Worm (Caenorhabditis elegans) whole organism, early embryonic: Measurements from ENCODE around the gene spp-24.
A peak's percentile ranks its signal among the peaks of the same experiment; 100 is the strongest.

ENCODE experiments used
- B0310.2 ChIP-seq: sonication (generic microtip); optimal IDR thresholded peaks from 2 replicates; lab custom pipeline; 2016; ENCODE audit warnings: mild to moderate bottlenecking, missing genetic modification characterization, missing compliant biosample characterization
- F13C5.2 ChIP-seq: sonication (generic microtip); optimal IDR thresholded peaks from 2 replicates; lab custom pipeline; 2017; ENCODE audit warnings: mild to moderate bottlenecking, missing genetic modification characterization, inconsistent platforms, missing compliant biosample characterization
- aly-1 ChIP-seq: sonication (generic microtip); optimal IDR thresholded peaks from 2 replicates; lab custom pipeline; 2016; ENCODE audit warnings: missing genetic modification characterization, missing compliant biosample characterization
- ama-1 ChIP-seq: fragments of 150-350 bp; optimal IDR thresholded peaks from 2 replicates; lab custom pipeline; 2014
- ceh-13 ChIP-seq: fragments of 200-800 bp; sonication (Bioruptor generic); optimal IDR thresholded peaks from 2 replicates; lab custom pipeline; 2018; ENCODE audit warnings: mild to moderate bottlenecking, missing genetic modification characterization, missing compliant biosample characterization
- ceh-36 ChIP-seq: sonication (generic microtip); optimal IDR thresholded peaks from 2 replicates; lab custom pipeline; 2016; ENCODE audit warnings: missing genetic modification characterization, inconsistent platforms, missing compliant biosample characterization
- ets-7 ChIP-seq: sonication (generic microtip); optimal IDR thresholded peaks from 2 replicates; lab custom pipeline; 2016; ENCODE audit warnings: missing genotype, missing genetic modification characterization, missing compliant biosample characterization
- flt-1 ChIP-seq: fragments of 200-800 bp; sonication (Bioruptor generic); IDR thresholded peaks from 2 replicates; pipeline ENCODE4 v1.3.6; 2022; ENCODE audit warnings: missing genetic modification characterization, missing compliant biosample characterization
- hmbx-1 ChIP-seq: sonication (generic microtip); optimal IDR thresholded peaks from 2 replicates; lab custom pipeline; 2016; ENCODE audit warnings: mild to moderate bottlenecking, missing genetic modification characterization, missing compliant biosample characterization
- hmg-4 ChIP-seq: fragments of 200-800 bp; sonication (Bioruptor generic); optimal IDR thresholded peaks from 2 replicates; lab custom pipeline; 2018; ENCODE audit warnings: mild to moderate bottlenecking, missing genetic modification characterization, missing compliant biosample characterization
- hnd-1 ChIP-seq: sonication (generic microtip); optimal IDR thresholded peaks from 2 replicates; lab custom pipeline; 2016; ENCODE audit warnings: missing genetic modification characterization, missing compliant biosample characterization
- pes-1 ChIP-seq: fragments of 200-800 bp; sonication (Bioruptor generic); IDR thresholded peaks from 2 replicates; pipeline ENCODE4 v1.3.6; 2022; ENCODE audit warnings: missing genetic modification reagents, missing genetic modification characterization, missing compliant biosample characterization
- scrt-1 ChIP-seq: fragments of 200-800 bp; sonication (Bioruptor generic); IDR thresholded peaks from 2 replicates; pipeline ENCODE4 v1.3.6; 2022; ENCODE audit warnings: missing genetic modification characterization, missing compliant biosample characterization
- sea-1 ChIP-seq: fragments of 200-800 bp; sonication (Bioruptor generic); conservative IDR thresholded peaks from 2 replicates; pipeline ENCODE4 v1.3.6; 2022; ENCODE audit warnings: missing genetic modification characterization, missing compliant biosample characterization
- tbx-11 ChIP-seq: fragments of 200-800 bp; sonication (Bioruptor generic); IDR thresholded peaks from 2 replicates; pipeline ENCODE4 v1.3.6; 2022; ENCODE audit warnings: missing genetic modification characterization, missing compliant biosample characterization
- tbx-37 ChIP-seq: fragments of 200-800 bp; sonication (Bioruptor generic); conservative IDR thresholded peaks from 2 replicates; pipeline ENCODE4 v1.3.6; 2022; ENCODE audit warnings: missing genetic modification reagents, missing genetic modification characterization, missing compliant biosample characterization
- tra-4 ChIP-seq: sonication (generic microtip); optimal IDR thresholded peaks from 2 replicates; lab custom pipeline; 2017; ENCODE audit warnings: missing genetic modification characterization, missing compliant biosample characterization

Gene spp-24

ce11 chrII:60049-60448 is 20.7 kb upstream of the spp-24 start:
- no peak for TF ChIP-seq tbx-11 (GFP tag; lab: Robert Waterston, UW)

ce11 chrII:57873-58272 is 18.5 kb upstream of the spp-24 start:
- TF ChIP-seq hmbx-1 (tag; lab: Kevin White, UChicago) (no peak), tbx-11 (GFP tag; lab: Robert Waterston, UW) (no peak), scrt-1 (GFP tag; lab: Robert Waterston, UW) (no peak), tra-4 (tag; lab: Kevin White, UChicago) (no peak), ets-7 (tag; lab: Kevin White, UChicago) (no peak), ceh-36 (no peak), pes-1 (no peak), F13C5.2 (no peak), hnd-1 (no peak), flt-1 (GFP tag; lab: Robert Waterston, UW) (no peak), aly-1 (tag; lab: Kevin White, UChicago) (no peak), B0310.2 (tag; lab: Kevin White, UChicago) (no peak), tbx-37 (no peak), sea-1 (GFP tag; lab: Robert Waterston, UW) (no peak), hmg-4 (GFP tag; lab: Kevin White, UChicago) (no peak), ceh-13 (GFP tag; lab: Kevin White, UChicago) (no peak), ama-1 (lab: Kevin White, UChicago) (no peak)

ce11 chrII:57370-57769 is 18.0 kb upstream of the spp-24 start, which contains the start of gene ascc-1:
TSS of gene ascc-1 (plus strand) at chrII:57670.
- no peak for TF ChIP-seq pes-1
- no peak for TF ChIP-seq ceh-36
- no peak for TF ChIP-seq tra-4 (tag; lab: Kevin White, UChicago)
- TF ChIP-seq scrt-1 (GFP tag; lab: Robert Waterston, UW), result no peak
- TF ChIP-seq ceh-13 (GFP tag; lab: Kevin White, UChicago), result no peak
- TF ChIP-seq F13C5.2, result no peak

ce11 chrII:55204-55603 is 15.9 kb upstream of the spp-24 start, which contains the start of gene tre-5:
TSS of gene tre-5 (minus strand) at chrII:55304.
- TF ChIP-seq ceh-36, result no peak

ce11 chrII:51352-51751 is 12.0 kb upstream of the spp-24 start, which contains the start of gene sptl-1:
TSS of gene sptl-1 (plus strand) at chrII:51652.
- no peak for TF ChIP-seq ama-1 (lab: Kevin White, UChicago)
- TF ChIP-seq tbx-37, result no peak
- no peak for TF ChIP-seq pes-1
- TF ChIP-seq sea-1 (GFP tag; lab: Robert Waterston, UW), result no peak
- TF ChIP-seq flt-1 (GFP tag; lab: Robert Waterston, UW), result no peak

- TF ChIP-seq hmbx-1 (tag; lab: Kevin White, UChicago) (peak; percentile 37), ets-7 (tag; lab: Kevin White, UChicago) (no peak)
These were observed 11.5 kb upstream of the spp-24 start for ce11 chrII:50862-51261.

ce11 chrII:47280-47679 is 7.9 kb upstream of the spp-24 start, which contains the start of gene C23H3.5:
TSS of gene C23H3.5 (plus strand) at chrII:47580.
- no peak for TF ChIP-seq tbx-11 (GFP tag; lab: Robert Waterston, UW)
- no peak for TF ChIP-seq hmg-4 (GFP tag; lab: Kevin White, UChicago)
- TF ChIP-seq sea-1 (GFP tag; lab: Robert Waterston, UW), result no peak
- TF ChIP-seq scrt-1 (GFP tag; lab: Robert Waterston, UW), result no peak
- TF ChIP-seq B0310.2 (tag; lab: Kevin White, UChicago), result no peak
- no peak for TF ChIP-seq ama-1 (lab: Kevin White, UChicago)
- TF ChIP-seq aly-1 (tag; lab: Kevin White, UChicago), result no peak
- TF ChIP-seq pes-1, result no peak
- TF ChIP-seq F13C5.2, result no peak
- TF ChIP-seq flt-1 (GFP tag; lab: Robert Waterston, UW), result no peak
- TF ChIP-seq ceh-36, result no peak
- TF ChIP-seq ets-7 (tag; lab: Kevin White, UChicago), result no peak
- TF ChIP-seq tbx-37, result no peak
- no peak for TF ChIP-seq ceh-13 (GFP tag; lab: Kevin White, UChicago)
- no peak for TF ChIP-seq hmbx-1 (tag; lab: Kevin White, UChicago)
- TF ChIP-seq tra-4 (tag; lab: Kevin White, UChicago), result no peak
- TF ChIP-seq hnd-1, result no peak

ce11 chrII:46116-46515 is 6.8 kb upstream of the spp-24 start, which contains the start of gene rpt-4:
TSS of gene rpt-4 (minus strand) at chrII:46216.
- TF ChIP-seq F13C5.2 (no peak), tra-4 (tag; lab: Kevin White, UChicago) (no peak), sea-1 (GFP tag; lab: Robert Waterston, UW) (no peak), ceh-36 (no peak), tbx-37 (no peak), pes-1 (no peak), ceh-13 (GFP tag; lab: Kevin White, UChicago) (no peak), hmbx-1 (tag; lab: Kevin White, UChicago) (no peak), tbx-11 (GFP tag; lab: Robert Waterston, UW) (no peak), aly-1 (tag; lab: Kevin White, UChicago) (no peak), ama-1 (lab: Kevin White, UChicago) (no peak), scrt-1 (GFP tag; lab: Robert Waterston, UW) (no peak), B0310.2 (tag; lab: Kevin White, UChicago) (no peak)

- TF ChIP-seq aly-1 (tag; lab: Kevin White, UChicago) (no peak), F13C5.2 (no peak), hnd-1 (no peak), ets-7 (tag; lab: Kevin White, UChicago) (no peak)
These were observed 5.4 kb upstream of the spp-24 start, which contains the start of gene rpoa-49 for ce11 chrII:44740-45139. TSS of gene rpoa-49 (plus strand) at chrII:45040.
